Fruit fly (Drosophila melanogaster) whole organism, prepupa: ENCODE results near the gene CG31100.

Experiments used
- Blimp-1 ChIP-seq: fragments of 200-800 bp; sonication (Bioruptor generic); optimal IDR thresholded peaks from 3 replicates; lab custom pipeline; 2017; ENCODE audit warnings: missing biosample characterization, missing genetic modification characterization, mild to moderate bottlenecking, moderate library complexity, missing genetic modification reagents
- CG10631 ChIP-seq: fragments of 200-800 bp; sonication (Bioruptor generic); optimal IDR thresholded peaks from 2 replicates; lab custom pipeline; 2016; ENCODE audit warnings: missing biosample characterization, missing genetic modification characterization
- CG10669 ChIP-seq: fragments of 200-800 bp; sonication (Bioruptor generic); optimal IDR thresholded peaks from 3 replicates; lab custom pipeline; 2018; ENCODE audit warnings: missing biosample characterization, mild to moderate bottlenecking, missing genetic modification characterization, moderate library complexity
- CG11294 ChIP-seq: fragments of 200-800 bp; sonication (Bioruptor generic); IDR thresholded peaks from 2 replicates; pipeline ENCODE4 v1.3.6; 2022; ENCODE audit warnings: missing biosample characterization, missing genetic modification characterization
- CG11902 ChIP-seq: fragments of 200-800 bp; sonication (Bioruptor generic); optimal IDR thresholded peaks from 3 replicates; lab custom pipeline; 2016; ENCODE audit warnings: missing biosample characterization, missing genetic modification characterization
- CG15336 ChIP-seq: fragments of 200-800 bp; sonication (Bioruptor generic); IDR thresholded peaks from 2 replicates; pipeline ENCODE4 v1.3.6; 2022; ENCODE audit warnings: missing biosample characterization, missing genetic modification characterization
- CG1621 ChIP-seq: fragments of 200-800 bp; sonication (Bioruptor generic); optimal IDR thresholded peaks from 3 replicates; lab custom pipeline; 2018; ENCODE audit warnings: missing biosample characterization, mild to moderate bottlenecking, missing genetic modification characterization
- CG16779 ChIP-seq: fragments of 200-800 bp; sonication (Bioruptor generic); optimal IDR thresholded peaks from 3 replicates; lab custom pipeline; 2017; ENCODE audit warnings: missing biosample characterization, mild to moderate bottlenecking, missing genetic modification characterization
- CG3032 ChIP-seq: fragments of 200-800 bp; optimal IDR thresholded peaks from 2 replicates; lab custom pipeline; 2019; ENCODE audit warnings: missing biosample characterization, mild to moderate bottlenecking, missing genetic modification characterization, moderate library complexity
- CG31627 ChIP-seq: fragments of 200-800 bp; sonication (Bioruptor generic); optimal IDR thresholded peaks from 3 replicates; lab custom pipeline; 2016; ENCODE audit warnings: missing biosample characterization, missing genetic modification characterization
- CG32006 ChIP-seq: fragments of 200-800 bp; sonication (Bioruptor generic); optimal IDR thresholded peaks from 3 replicates; lab custom pipeline; 2017; ENCODE audit warnings: missing biosample characterization, mild to moderate bottlenecking, missing genetic modification characterization
- CG3919 ChIP-seq: fragments of 200-800 bp; sonication (Bioruptor generic); optimal IDR thresholded peaks from 3 replicates; lab custom pipeline; 2016; ENCODE audit warnings: missing biosample characterization, missing genetic modification characterization
- CG4318 ChIP-seq: fragments of 200-800 bp; sonication (Bioruptor generic); optimal IDR thresholded peaks from 3 replicates; lab custom pipeline; 2017; ENCODE audit warnings: missing biosample characterization, mild to moderate bottlenecking, missing genetic modification characterization
- CG6163 ChIP-seq: fragments of 200-800 bp; sonication (Bioruptor generic); IDR thresholded peaks from 3 replicates; pipeline ENCODE4 v1.3.6; 2022; ENCODE audit warnings: missing biosample characterization, missing genetic modification characterization
- CG6276 ChIP-seq: fragments of 200-800 bp; sonication (Bioruptor generic); optimal IDR thresholded peaks from 2 replicates; lab custom pipeline; 2017; ENCODE audit warnings: missing biosample characterization, mild to moderate bottlenecking, missing genetic modification characterization
- CG6792 ChIP-seq: fragments of 200-800 bp; sonication (Bioruptor generic); optimal IDR thresholded peaks from 3 replicates; lab custom pipeline; 2016; ENCODE audit warnings: missing biosample characterization, missing genetic modification characterization
- CG6808 ChIP-seq: fragments of 200-800 bp; sonication (Bioruptor generic); optimal IDR thresholded peaks from 3 replicates; lab custom pipeline; 2017; ENCODE audit warnings: missing biosample characterization, missing genetic modification characterization, mild to moderate bottlenecking, moderate library complexity, missing genetic modification reagents
- CG6854 ChIP-seq: fragments of 200-800 bp; sonication (Bioruptor generic); optimal IDR thresholded peaks from 2 replicates; lab custom pipeline; 2017; ENCODE audit warnings: missing biosample characterization, mild to moderate bottlenecking, missing genetic modification characterization
- CG7368 ChIP-seq: fragments of 200-800 bp; sonication (Bioruptor generic); optimal IDR thresholded peaks from 3 replicates; lab custom pipeline; 2016; ENCODE audit warnings: missing biosample characterization, missing genetic modification characterization
- CG8119 ChIP-seq: fragments of 200-800 bp; sonication (Bioruptor generic); IDR thresholded peaks from 3 replicates; pipeline ENCODE4 v1.3.6; 2022; ENCODE audit warnings: missing biosample characterization, missing genetic modification characterization
- CG8319 ChIP-seq: fragments of 200-800 bp; sonication (Bioruptor generic); optimal IDR thresholded peaks from 3 replicates; lab custom pipeline; 2016; ENCODE audit warnings: missing biosample characterization, missing genetic modification characterization
- CG8632 ChIP-seq: fragments of 200-800 bp; sonication (Bioruptor generic); optimal IDR thresholded peaks from 3 replicates; lab custom pipeline; 2016; ENCODE audit warnings: missing biosample characterization, missing genetic modification characterization
- Eip75B ChIP-seq: fragments of 200-800 bp; sonication (Bioruptor generic); optimal IDR thresholded peaks from 3 replicates; lab custom pipeline; 2016; ENCODE audit warnings: missing biosample characterization, missing genetic modification characterization
- Eip78C ChIP-seq: fragments of 200-800 bp; sonication (Bioruptor generic); peaks from one replicate; lab custom pipeline; 2016; ENCODE audit warnings: missing biosample characterization, missing genetic modification characterization
- Eip93F ChIP-seq: fragments of 200-800 bp; sonication (Bioruptor generic); optimal IDR thresholded peaks from 2 replicates; lab custom pipeline; 2016; ENCODE audit warnings: missing biosample characterization, mild to moderate bottlenecking, missing genetic modification characterization
- Ets21C ChIP-seq: fragments of 200-800 bp; sonication (Bioruptor generic); optimal IDR thresholded peaks from 3 replicates; lab custom pipeline; 2016; ENCODE audit warnings: missing biosample characterization, missing genetic modification characterization
- Ets96B ChIP-seq: fragments of 200-800 bp; optimal IDR thresholded peaks from 2 replicates; lab custom pipeline; 2019; ENCODE audit warnings: missing biosample characterization, mild to moderate bottlenecking, missing genetic modification characterization, moderate library complexity
- Gug ChIP-seq: fragments of 200-800 bp; sonication (Bioruptor generic); IDR thresholded peaks from 2 replicates; pipeline ENCODE4 v1.3.6; 2022; ENCODE audit warnings: missing biosample characterization, missing genetic modification characterization
- Hr4 ChIP-seq: fragments of 200-800 bp; sonication (Bioruptor generic); optimal IDR thresholded peaks from 3 replicates; lab custom pipeline; 2016; ENCODE audit warnings: missing biosample characterization, missing genetic modification characterization
- Lpt ChIP-seq: fragments of 200-800 bp; sonication (Bioruptor generic); optimal IDR thresholded peaks from 3 replicates; lab custom pipeline; 2016; ENCODE audit warnings: missing biosample characterization, missing genetic modification characterization
- Met ChIP-seq: fragments of 200-800 bp; sonication (Bioruptor generic); optimal IDR thresholded peaks from 3 replicates; lab custom pipeline; 2016; ENCODE audit warnings: missing biosample characterization, missing genetic modification characterization
- OdsH ChIP-seq: fragments of 200-800 bp; sonication (Bioruptor generic); optimal IDR thresholded peaks from 3 replicates; lab custom pipeline; 2016; ENCODE audit warnings: missing biosample characterization, missing genetic modification characterization
- Smox ChIP-seq: fragments of 200-800 bp; sonication (Bioruptor generic); optimal IDR thresholded peaks from 3 replicates; lab custom pipeline; 2016; ENCODE audit warnings: missing biosample characterization, missing genetic modification characterization
- Sox102F ChIP-seq: fragments of 200-800 bp; sonication (Bioruptor generic); optimal IDR thresholded peaks from 2 replicates; lab custom pipeline; 2016; ENCODE audit warnings: missing biosample characterization, mild to moderate bottlenecking, missing genetic modification characterization
- Sox15 ChIP-seq: fragments of 200-800 bp; sonication (Bioruptor generic); optimal IDR thresholded peaks from 3 replicates; lab custom pipeline; 2016; ENCODE audit warnings: missing biosample characterization, missing genetic modification characterization
- achi ChIP-seq: fragments of 200-800 bp; sonication (Bioruptor generic); optimal IDR thresholded peaks from 3 replicates; lab custom pipeline; 2016; ENCODE audit warnings: missing biosample characterization, missing genetic modification characterization
- cyc ChIP-seq: fragments of 200-800 bp; sonication (Bioruptor generic); optimal IDR thresholded peaks from 3 replicates; lab custom pipeline; 2016; ENCODE audit warnings: missing biosample characterization, missing genetic modification characterization
- dac ChIP-seq: fragments of 200-800 bp; sonication (Bioruptor generic); optimal IDR thresholded peaks from 2 replicates; lab custom pipeline; 2017; ENCODE audit warnings: missing biosample characterization, mild to moderate bottlenecking, missing genetic modification characterization
- dsx ChIP-seq: fragments of 200-800 bp; optimal IDR thresholded peaks from 3 replicates; lab custom pipeline; 2019; ENCODE audit warnings: missing biosample characterization, mild to moderate bottlenecking, missing genetic modification characterization, moderate library complexity; ENCODE audit not compliant: poor library complexity, severe bottlenecking
- esn ChIP-seq: fragments of 200-800 bp; sonication (Bioruptor generic); optimal IDR thresholded peaks from 2 replicates; lab custom pipeline; 2016; ENCODE audit warnings: missing biosample characterization, mild to moderate bottlenecking, missing genetic modification characterization, moderate library complexity
- fd59A ChIP-seq: fragments of 200-800 bp; sonication (Bioruptor generic); optimal IDR thresholded peaks from 2 replicates; lab custom pipeline; 2017; ENCODE audit warnings: missing biosample characterization, mild to moderate bottlenecking, missing genetic modification characterization, missing genetic modification reagents
- fkh ChIP-seq: fragments of 200-800 bp; sonication (Bioruptor generic); optimal IDR thresholded peaks from 3 replicates; lab custom pipeline; 2017; ENCODE audit warnings: missing biosample characterization, mild to moderate bottlenecking, missing genetic modification characterization, moderate library complexity
- lz ChIP-seq: fragments of 200-800 bp; sonication (Bioruptor generic); optimal IDR thresholded peaks from 3 replicates; lab custom pipeline; 2016; ENCODE audit warnings: missing biosample characterization, missing genetic modification characterization
- pdm3 ChIP-seq: fragments of 200-800 bp; sonication (Bioruptor generic); optimal IDR thresholded peaks from 3 replicates; lab custom pipeline; 2016; ENCODE audit warnings: missing biosample characterization, missing genetic modification characterization
- salr ChIP-seq, 2 experiments: fragments of 200-800 bp; sonication (Bioruptor generic); optimal IDR thresholded peaks; 3 replicates each; lab custom pipeline; 2016 to 2018; ENCODE audit warnings: missing biosample characterization in 2 of 2, missing genetic modification characterization in 2 of 2, mild to moderate bottlenecking in 1 of 2
- spab ChIP-seq: fragments of 200-800 bp; sonication (Bioruptor generic); optimal IDR thresholded peaks from 2 replicates; lab custom pipeline; 2017; ENCODE audit warnings: missing biosample characterization, mild to moderate bottlenecking, missing genetic modification characterization, missing genetic modification reagents
- ss ChIP-seq, 2 experiments: fragments of 200-800 bp; sonication (Bioruptor generic); optimal IDR thresholded peaks; 2 replicates in 1 of 2; 3 replicates in 1 of 2; lab custom pipeline; 2017 to 2018; ENCODE audit warnings: mild to moderate bottlenecking in 2 of 2, missing biosample characterization in 2 of 2, missing genetic modification characterization in 2 of 2, moderate library complexity in 1 of 2
- svp ChIP-seq: fragments of 200-800 bp; sonication (Bioruptor generic); peaks from one replicate; lab custom pipeline; 2016; ENCODE audit warnings: missing biosample characterization, missing genetic modification characterization
- topi ChIP-seq: fragments of 200-800 bp; sonication (Bioruptor generic); optimal IDR thresholded peaks from 3 replicates; lab custom pipeline; 2016; ENCODE audit warnings: missing biosample characterization, missing genetic modification characterization
- vri ChIP-seq: fragments of 200-800 bp; sonication (Bioruptor generic); optimal IDR thresholded peaks from 3 replicates; lab custom pipeline; 2016; ENCODE audit warnings: missing biosample characterization, mild to moderate bottlenecking, missing genetic modification characterization

The CG31100 gene

DNA sequence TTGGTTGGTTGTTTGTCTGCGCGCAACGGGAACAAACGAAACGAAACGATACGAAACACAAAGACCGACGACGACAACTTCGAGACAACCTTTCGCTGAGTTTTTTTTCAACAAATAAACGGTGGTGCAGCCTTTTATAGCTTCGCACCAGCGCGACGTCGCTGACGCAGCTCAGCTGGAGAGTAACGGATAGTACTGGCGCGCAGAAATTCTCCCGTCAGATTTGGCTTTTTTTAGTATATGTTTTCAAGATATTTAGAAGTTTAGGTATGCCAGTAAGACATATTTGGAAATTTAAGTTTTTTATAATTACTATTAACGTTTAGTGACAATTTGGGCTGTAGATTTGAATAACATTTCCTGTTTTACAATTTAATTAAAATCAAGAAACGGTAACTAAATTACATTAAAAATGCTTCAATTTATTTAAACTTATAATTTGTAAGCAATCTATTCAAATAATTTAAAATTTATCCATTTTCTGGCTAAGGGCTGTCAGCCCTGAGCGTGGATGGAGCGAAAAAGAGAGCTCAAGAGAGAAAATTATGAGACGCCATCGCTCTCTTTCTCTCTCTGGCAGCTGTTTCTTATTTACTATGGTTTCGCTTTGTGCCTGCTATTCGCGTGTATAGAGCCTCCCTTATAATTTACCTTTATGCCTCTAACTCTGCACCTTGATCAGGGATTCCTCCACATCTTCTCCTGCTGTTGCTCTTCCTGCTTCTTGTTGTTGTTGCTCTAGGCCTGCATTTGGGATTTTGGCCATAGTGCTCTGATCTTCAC is 30.4 kb upstream of the CG31100 start:
- TF ChIP-seq CG8119 (GFP tag; lab: Robert Waterston, UW) = peak; percentile 88
- TF ChIP-seq Sox102F = peak; percentile 83
- TF ChIP-seq CG16779 (tag; lab: Kevin White, UChicago) = peak; percentile 82
- peak; percentile 69 for TF ChIP-seq Eip93F
- TF ChIP-seq fd59A = peak; percentile 81
- peak; percentile 84 for TF ChIP-seq lz (GFP tag; lab: Kevin White, UChicago)
- peak; percentile 50; the same call in 1 of the 2 replicates for TF ChIP-seq CG11294 (GFP tag; lab: Robert Waterston, UW)
- TF ChIP-seq fkh = peak; percentile 70
- TF ChIP-seq Blimp-1 = peak; percentile 72
- peak; percentile 91 for TF ChIP-seq CG3032 (tag; lab: Kevin White, UChicago)
- TF ChIP-seq CG8632 = peak; percentile 86
- peak; percentile 65 for TF ChIP-seq CG6854 (GFP tag; lab: Kevin White, UChicago)
- TF ChIP-seq ss (GFP tag; optimal IDR thresholded peaks at IDR 0.05; lab: Kevin White, UChicago) = peak; percentile 80 to 87
- peak; percentile 46 for TF ChIP-seq CG11902 (GFP tag; lab: Kevin White, UChicago)
- TF ChIP-seq svp = peak; percentile 92
- TF ChIP-seq salr (GFP tag; optimal IDR thresholded peaks at IDR 0.05; lab: Kevin White, UChicago) = peak in 1 of 2 experiments; percentile 84
- TF ChIP-seq Met (GFP tag; lab: Kevin White, UChicago) = peak; percentile 87
- TF ChIP-seq Hr4 (GFP tag; lab: Kevin White, UChicago) = peak; percentile 77
- TF ChIP-seq CG31627 (GFP tag; lab: Kevin White, UChicago) = peak; percentile 62
- peak; percentile 91 for TF ChIP-seq CG32006 (GFP tag; lab: Kevin White, UChicago)
- TF ChIP-seq OdsH (GFP tag; lab: Kevin White, UChicago) = peak; percentile 78
- TF ChIP-seq Ets96B (tag; lab: Kevin White, UChicago) = peak; percentile 90
- TF ChIP-seq esn = peak; percentile 91
- TF ChIP-seq Smox = peak; percentile 84
- TF ChIP-seq CG6276 = peak; percentile 91
- peak; percentile 50 for TF ChIP-seq CG8319
- peak; percentile 79 for TF ChIP-seq CG10669 (GFP tag; lab: Kevin White, UChicago)
- TF ChIP-seq Gug (GFP tag; lab: Robert Waterston, UW) = peak; percentile 49
- peak; percentile 69 for TF ChIP-seq dac (GFP tag; lab: Kevin White, UChicago)
- peak; percentile 97 for TF ChIP-seq Eip78C
- peak; percentile 84 for TF ChIP-seq spab (GFP tag; lab: Kevin White, UChicago)
- peak; percentile 63 for TF ChIP-seq vri (GFP tag; lab: Kevin White, UChicago)
- peak; percentile 74 for TF ChIP-seq CG6792 (GFP tag; lab: Kevin White, UChicago)
- TF ChIP-seq CG7368 (GFP tag; lab: Kevin White, UChicago) = peak; percentile 44
- TF ChIP-seq Lpt (GFP tag; lab: Kevin White, UChicago) = peak; percentile 76
- TF ChIP-seq CG6808 (GFP tag; lab: Kevin White, UChicago) = peak; percentile 88
- peak; percentile 84 for TF ChIP-seq achi (GFP tag; lab: Kevin White, UChicago)
- TF ChIP-seq CG4318 (GFP tag; lab: Kevin White, UChicago) = peak; percentile 76
- peak; percentile 77 for TF ChIP-seq CG10631
- TF ChIP-seq CG6163 (GFP tag; lab: Robert Waterston, UW) = peak; percentile 70; the same call in 2 of the 3 replicates
- TF ChIP-seq pdm3 (GFP tag; lab: Kevin White, UChicago) = peak; percentile 81
- TF ChIP-seq cyc = peak; percentile 58
- TF ChIP-seq Eip75B (GFP tag; lab: Kevin White, UChicago) = peak; percentile 84
- TF ChIP-seq CG3919 (GFP tag; lab: Kevin White, UChicago) = peak; percentile 78
- TF ChIP-seq CG1621 = peak; percentile 52
- peak; percentile 64 for TF ChIP-seq Ets21C (GFP tag; lab: Kevin White, UChicago)
- TF ChIP-seq topi = peak; percentile 88
- TF ChIP-seq dsx (GFP tag; lab: Kevin White, UChicago) = peak; percentile 83
- TF ChIP-seq CG15336 = peak; percentile 83
- TF ChIP-seq Sox15 (GFP tag; lab: Kevin White, UChicago) = peak; percentile 52
